Fruit fly (Drosophila melanogaster): Measurements from ENCODE around the gene CG14400.

The CG14400 gene

dm6 chr2L:20852092-20852628, 5.5 kb downstream of the CG14400 start, which contains the start of gene twit:
Gene twit, plus strand, starts transcription at chr2L:20852578.
- TF ChIP-seq CG8478 (optimal IDR thresholded peaks at IDR 0.05) (no peak), pan (optimal IDR thresholded peaks at IDR 0.05) (no peak), psq (optimal IDR thresholded peaks at IDR 0.05) (no peak), Dll (optimal IDR thresholded peaks at IDR 0.05) (no peak), usp (GFP tag; optimal IDR thresholded peaks at IDR 0.05) (no peak), EcR (GFP tag; optimal IDR thresholded peaks at IDR 0.05) (no peak)

dm6 chr2L:20851592-20851991, 6.1 kb downstream of the CG14400 start:
- no peak for TF ChIP-seq EcR (GFP tag; optimal IDR thresholded peaks at IDR 0.05)

dm6 chr2L:20849000-20849399, 8.7 kb downstream of the CG14400 start, which contains the start of gene CG14402:
Gene CG14402, plus strand, starts transcription at chr2L:20849300.
- no peak for TF ChIP-seq usp (GFP tag; optimal IDR thresholded peaks at IDR 0.05)
- no peak for TF ChIP-seq Dll (optimal IDR thresholded peaks at IDR 0.05)
- TF ChIP-seq CG8478 (optimal IDR thresholded peaks at IDR 0.05), result no peak
- TF ChIP-seq pan (optimal IDR thresholded peaks at IDR 0.05), result no peak
- TF ChIP-seq psq (optimal IDR thresholded peaks at IDR 0.05), result no peak
- TF ChIP-seq EcR (GFP tag; optimal IDR thresholded peaks at IDR 0.05), result no peak

- TF ChIP-seq pan (optimal IDR thresholded peaks at IDR 0.05), result no peak
- no peak for TF ChIP-seq EcR (GFP tag; optimal IDR thresholded peaks at IDR 0.05)
- no peak for TF ChIP-seq usp (GFP tag; optimal IDR thresholded peaks at IDR 0.05)
- no peak for TF ChIP-seq CG8478 (optimal IDR thresholded peaks at IDR 0.05)
- TF ChIP-seq psq (optimal IDR thresholded peaks at IDR 0.05), result no peak
- TF ChIP-seq Dll (optimal IDR thresholded peaks at IDR 0.05), result no peak
These were observed 13.3 kb downstream of the CG14400 start for dm6 chr2L:20844381-20844780.

- no peak for TF ChIP-seq usp (GFP tag; optimal IDR thresholded peaks at IDR 0.05)
- no peak for TF ChIP-seq Dll (optimal IDR thresholded peaks at IDR 0.05)
- TF ChIP-seq EcR (GFP tag; optimal IDR thresholded peaks at IDR 0.05), result no peak
- no peak for TF ChIP-seq CG8478 (optimal IDR thresholded peaks at IDR 0.05)
- no peak for TF ChIP-seq pan (optimal IDR thresholded peaks at IDR 0.05)
- TF ChIP-seq psq (optimal IDR thresholded peaks at IDR 0.05), result no peak
These were observed 17.1 kb downstream of the CG14400 start, which contains the start of gene CG31676 for dm6 chr2L:20840462-20841038. Gene CG31676, plus strand, starts transcription at chr2L:20840750.

dm6 chr2L:20840006-20840405, 17.7 kb downstream of the CG14400 start:
- TF ChIP-seq EcR (GFP tag; optimal IDR thresholded peaks at IDR 0.05) (no peak), pan (optimal IDR thresholded peaks at IDR 0.05) (no peak), usp (GFP tag; optimal IDR thresholded peaks at IDR 0.05) (no peak), Dll (optimal IDR thresholded peaks at IDR 0.05) (no peak), psq (optimal IDR thresholded peaks at IDR 0.05) (no peak), CG8478 (optimal IDR thresholded peaks at IDR 0.05) (no peak)

dm6 chr2L:20837885-20838284, 19.8 kb downstream of the CG14400 start, which contains the start of gene Spn38F:
Gene Spn38F, minus strand, starts transcription at chr2L:20837985.
- no peak for TF ChIP-seq pan (optimal IDR thresholded peaks at IDR 0.05)
- no peak for TF ChIP-seq usp (GFP tag; optimal IDR thresholded peaks at IDR 0.05)
- no peak for TF ChIP-seq CG8478 (optimal IDR thresholded peaks at IDR 0.05)
- no peak for TF ChIP-seq psq (optimal IDR thresholded peaks at IDR 0.05)
- TF ChIP-seq Dll (optimal IDR thresholded peaks at IDR 0.05), result no peak
- TF ChIP-seq EcR (GFP tag; optimal IDR thresholded peaks at IDR 0.05), result no peak

dm6 chr2L:20835501-20835900, 22.2 kb downstream of the CG14400 start, which contains the start of gene Oseg5:
Gene Oseg5, minus strand, starts transcription at chr2L:20835840.
- no peak for TF ChIP-seq CG8478 (optimal IDR thresholded peaks at IDR 0.05)
- TF ChIP-seq Dll (optimal IDR thresholded peaks at IDR 0.05), result no peak
- TF ChIP-seq pan (optimal IDR thresholded peaks at IDR 0.05), result no peak
- TF ChIP-seq usp (GFP tag; optimal IDR thresholded peaks at IDR 0.05), result no peak
- TF ChIP-seq EcR (GFP tag; optimal IDR thresholded peaks at IDR 0.05), result no peak
- TF ChIP-seq psq (optimal IDR thresholded peaks at IDR 0.05), result no peak

dm6 chr2L:20831060-20831459, 26.6 kb downstream of the CG14400 start, which contains the start of gene CG31674:
Gene CG31674, plus strand, starts transcription at chr2L:20831262.
- no peak for TF ChIP-seq psq (optimal IDR thresholded peaks at IDR 0.05)
- TF ChIP-seq EcR (GFP tag; optimal IDR thresholded peaks at IDR 0.05), result no peak
- TF ChIP-seq CG8478 (optimal IDR thresholded peaks at IDR 0.05), result no peak
- TF ChIP-seq Dll (optimal IDR thresholded peaks at IDR 0.05), result no peak
- no peak for TF ChIP-seq usp (GFP tag; optimal IDR thresholded peaks at IDR 0.05)
- no peak for TF ChIP-seq pan (optimal IDR thresholded peaks at IDR 0.05)

- TF ChIP-seq pan (optimal IDR thresholded peaks at IDR 0.05), result no peak
- no peak for TF ChIP-seq usp (GFP tag; optimal IDR thresholded peaks at IDR 0.05)
- TF ChIP-seq psq (optimal IDR thresholded peaks at IDR 0.05), result no peak
- no peak for TF ChIP-seq Dll (optimal IDR thresholded peaks at IDR 0.05)
- TF ChIP-seq EcR (GFP tag; optimal IDR thresholded peaks at IDR 0.05), result no peak
- no peak for TF ChIP-seq CG8478 (optimal IDR thresholded peaks at IDR 0.05)
These were observed 27.8 kb downstream of the CG14400 start for dm6 chr2L:20829755-20830396.

dm6 chr2L:20829309-20829708, 28.4 kb downstream of the CG14400 start, which contains the start of gene CG31673:
Gene CG31673, plus strand, starts transcription at chr2L:20829609.
- TF ChIP-seq psq (optimal IDR thresholded peaks at IDR 0.05) (no peak), usp (GFP tag; optimal IDR thresholded peaks at IDR 0.05) (no peak), Dll (optimal IDR thresholded peaks at IDR 0.05) (no peak), pan (optimal IDR thresholded peaks at IDR 0.05) (no peak), EcR (GFP tag; optimal IDR thresholded peaks at IDR 0.05) (no peak), CG8478 (optimal IDR thresholded peaks at IDR 0.05) (no peak)

dm6 chr2L:20828701-20829100, 29.0 kb downstream of the CG14400 start:
- TF ChIP-seq psq (optimal IDR thresholded peaks at IDR 0.05), result no peak
- no peak for TF ChIP-seq pan (optimal IDR thresholded peaks at IDR 0.05)
- TF ChIP-seq CG8478 (optimal IDR thresholded peaks at IDR 0.05), result no peak
- TF ChIP-seq Dll (optimal IDR thresholded peaks at IDR 0.05), result no peak
- no peak for TF ChIP-seq usp (GFP tag; optimal IDR thresholded peaks at IDR 0.05)
- TF ChIP-seq EcR (GFP tag; optimal IDR thresholded peaks at IDR 0.05), result no peak

Data from whole organism.